Fruit fly (Drosophila melanogaster): ENCODE data around the gene Mfap1.

Mfap1 gene

dm6 chr3L:1940843-1941418, at the start of gene Mfap1:
TSS of gene Mfap1 (plus strand) at chr3L:1941068.
- no peak for TF ChIP-seq CG8478 (optimal IDR thresholded peaks at IDR 0.05)
- no peak for TF ChIP-seq CTCF (optimal IDR thresholded peaks at IDR 0.05)

dm6 chr3L:1891914-1892313, 49.0 kb upstream of the Mfap1 start:
- TF ChIP-seq CTCF (optimal IDR thresholded peaks at IDR 0.05) (no peak), CG8478 (optimal IDR thresholded peaks at IDR 0.05) (no peak)

- no peak for TF ChIP-seq CTCF (optimal IDR thresholded peaks at IDR 0.05)
- TF ChIP-seq CG8478 (optimal IDR thresholded peaks at IDR 0.05): no peak
These were observed 43.2 kb upstream of the Mfap1 start for dm6 chr3L:1897709-1898108.

dm6 chr3L:1899616-1900015, 41.3 kb upstream of the Mfap1 start:
- TF ChIP-seq CG8478 (optimal IDR thresholded peaks at IDR 0.05) (no peak), CTCF (optimal IDR thresholded peaks at IDR 0.05) (no peak)

dm6 chr3L:1900633-1901032, 40.2 kb upstream of the Mfap1 start:
- no peak for TF ChIP-seq CTCF (optimal IDR thresholded peaks at IDR 0.05)
- no peak for TF ChIP-seq CG8478 (optimal IDR thresholded peaks at IDR 0.05)

- TF ChIP-seq CG8478 (optimal IDR thresholded peaks at IDR 0.05) (no peak), CTCF (optimal IDR thresholded peaks at IDR 0.05) (no peak)
These were observed 36.4 kb upstream of the Mfap1 start for dm6 chr3L:1904440-1904839.

dm6 chr3L:1905273-1905672, 35.6 kb upstream of the Mfap1 start:
- no peak for TF ChIP-seq CTCF (optimal IDR thresholded peaks at IDR 0.05)
- no peak for TF ChIP-seq CG8478 (optimal IDR thresholded peaks at IDR 0.05)

dm6 chr3L:1906208-1906607, 34.7 kb upstream of the Mfap1 start:
- TF ChIP-seq CTCF (optimal IDR thresholded peaks at IDR 0.05): no peak
- TF ChIP-seq CG8478 (optimal IDR thresholded peaks at IDR 0.05): no peak

dm6 chr3L:1909000-1909399, 31.9 kb upstream of the Mfap1 start:
- no peak for TF ChIP-seq CG8478 (optimal IDR thresholded peaks at IDR 0.05)
- no peak for TF ChIP-seq CTCF (optimal IDR thresholded peaks at IDR 0.05)

- no peak for TF ChIP-seq CTCF (optimal IDR thresholded peaks at IDR 0.05)
- TF ChIP-seq CG8478 (optimal IDR thresholded peaks at IDR 0.05): no peak
These were observed 30.8 kb upstream of the Mfap1 start, which contains the start of gene dsb for dm6 chr3L:1910107-1910506. TSS of gene dsb (minus strand) at chr3L:1910197.

- TF ChIP-seq CG8478 (optimal IDR thresholded peaks at IDR 0.05) (no peak), CTCF (optimal IDR thresholded peaks at IDR 0.05) (no peak)
These were observed 26.2 kb upstream of the Mfap1 start for dm6 chr3L:1914668-1915067.

dm6 chr3L:1916617-1917016, 24.3 kb upstream of the Mfap1 start:
- TF ChIP-seq CTCF (optimal IDR thresholded peaks at IDR 0.05): no peak
- no peak for TF ChIP-seq CG8478 (optimal IDR thresholded peaks at IDR 0.05)

dm6 chr3L:1920051-1920450, 20.8 kb upstream of the Mfap1 start:
- TF ChIP-seq CG8478 (optimal IDR thresholded peaks at IDR 0.05): no peak
- no peak for TF ChIP-seq CTCF (optimal IDR thresholded peaks at IDR 0.05)

- no peak for TF ChIP-seq CTCF (optimal IDR thresholded peaks at IDR 0.05)
- TF ChIP-seq CG8478 (optimal IDR thresholded peaks at IDR 0.05): no peak
These were observed 19.9 kb upstream of the Mfap1 start, which contains the start of gene Dbx for dm6 chr3L:1920943-1921342. TSS of gene Dbx (plus strand) at chr3L:1921307.

- no peak for TF ChIP-seq CTCF (optimal IDR thresholded peaks at IDR 0.05)
- no peak for TF ChIP-seq CG8478 (optimal IDR thresholded peaks at IDR 0.05)
These were observed 11.9 kb upstream of the Mfap1 start for dm6 chr3L:1928959-1929358.

- TF ChIP-seq CG8478 (optimal IDR thresholded peaks at IDR 0.05) (no peak), CTCF (optimal IDR thresholded peaks at IDR 0.05) (no peak)
These were observed 3.4 kb upstream of the Mfap1 start for dm6 chr3L:1937469-1937868.

dm6 chr3L:1938767-1939166, 2.1 kb upstream of the Mfap1 start, which contains the start of the genes CG46523 and CG5687:
TSS of gene CG46523 (minus strand) at chr3L:1939103.
TSS of gene CG5687 (minus strand) at chr3L:1939103.
- TF ChIP-seq CG8478 (optimal IDR thresholded peaks at IDR 0.05) (no peak), CTCF (optimal IDR thresholded peaks at IDR 0.05) (no peak)

Measured in S2 (cell line).